Fruit fly (Drosophila melanogaster) whole organism, embryonic: ENCODE measurements around the gene CG15725.

Experiments used
- Atf6 ChIP-seq: fragments of 200-800 bp; sonication (Bioruptor generic); IDR thresholded peaks from 2 replicates; pipeline ENCODE4 v1.3.6; 2022; ENCODE audit warnings: missing biosample characterization, missing genetic modification characterization
- Blimp-1 ChIP-seq: fragments of 200-800 bp; sonication (Bioruptor generic); optimal IDR thresholded peaks from 3 replicates; lab custom pipeline; 2018; ENCODE audit warnings: missing biosample characterization, missing genetic modification characterization, mild to moderate bottlenecking, moderate library complexity, missing genetic modification reagents
- CG10979 ChIP-seq: fragments of 200-800 bp; sonication (Bioruptor generic); optimal IDR thresholded peaks from 2 replicates; lab custom pipeline; 2018; ENCODE audit warnings: missing biosample characterization, mild to moderate bottlenecking, missing genetic modification characterization, moderate library complexity
- CG11247 ChIP-seq: fragments of 200-800 bp; sonication (Bioruptor generic); IDR thresholded peaks from 2 replicates; pipeline ENCODE4 v1.3.6; 2022; ENCODE audit warnings: missing biosample characterization, missing genetic modification characterization
- CG12071 ChIP-seq: fragments of 200-800 bp; sonication (Bioruptor generic); optimal IDR thresholded peaks from 3 replicates; lab custom pipeline; 2018; ENCODE audit warnings: missing biosample characterization, mild to moderate bottlenecking, missing genetic modification characterization
- CG13296 ChIP-seq: fragments of 200-800 bp; sonication (Bioruptor generic); optimal IDR thresholded peaks from 3 replicates; lab custom pipeline; 2018; ENCODE audit warnings: missing biosample characterization, mild to moderate bottlenecking, missing genetic modification characterization
- CG15696 ChIP-seq: fragments of 200-800 bp; sonication (Bioruptor generic); optimal IDR thresholded peaks from 2 replicates; lab custom pipeline; 2019; ENCODE audit warnings: missing biosample characterization, mild to moderate bottlenecking, missing genetic modification characterization, moderate library complexity
- CG1603 ChIP-seq: fragments of 200-800 bp; sonication (Bioruptor generic); optimal IDR thresholded peaks from 2 replicates; lab custom pipeline; 2019; ENCODE audit warnings: missing biosample characterization, mild to moderate bottlenecking, missing genetic modification characterization, moderate library complexity
- CG1832 ChIP-seq: fragments of 200-800 bp; sonication (Bioruptor generic); optimal IDR thresholded peaks from 2 replicates; lab custom pipeline; 2017; ENCODE audit warnings: missing biosample characterization, mild to moderate bottlenecking, missing genetic modification characterization, inconsistent platforms
- CG2202 ChIP-seq: fragments of 200-800 bp; sonication (Bioruptor generic); optimal IDR thresholded peaks from 2 replicates; lab custom pipeline; 2018; ENCODE audit warnings: missing biosample characterization, mild to moderate bottlenecking, missing genetic modification characterization
- CG31224 ChIP-seq: fragments of 200-800 bp; sonication (Bioruptor generic); IDR thresholded peaks from 2 replicates; pipeline ENCODE4 v1.3.6; 2022; ENCODE audit warnings: missing biosample characterization, missing genetic modification characterization
- CG3163 ChIP-seq: fragments of 200-800 bp; sonication (Bioruptor generic); optimal IDR thresholded peaks from 3 replicates; lab custom pipeline; 2016; ENCODE audit warnings: missing biosample characterization, missing genetic modification characterization
- CG34224 ChIP-seq: fragments of 200-800 bp; sonication (Bioruptor generic); IDR thresholded peaks from 3 replicates; pipeline ENCODE4 v1.3.6; 2022; ENCODE audit warnings: missing biosample characterization, missing genetic modification characterization; ENCODE audit not compliant: partially characterized antibody
- CG4424 ChIP-seq: fragments of 200-800 bp; sonication (Bioruptor generic); optimal IDR thresholded peaks from 3 replicates; lab custom pipeline; 2016; ENCODE audit warnings: missing biosample characterization, missing genetic modification characterization
- CG4820 ChIP-seq: fragments of 200-800 bp; sonication (Bioruptor generic); optimal IDR thresholded peaks from 3 replicates; lab custom pipeline; 2016; ENCODE audit warnings: missing biosample characterization, missing genetic modification characterization
- CG5180 ChIP-seq: fragments of 200-800 bp; sonication (Bioruptor generic); optimal IDR thresholded peaks from 3 replicates; lab custom pipeline; 2017; ENCODE audit warnings: missing biosample characterization, missing genetic modification characterization, mild to moderate bottlenecking, moderate library complexity, missing genetic modification reagents
- CG7786 ChIP-seq: fragments of 200-800 bp; sonication (Bioruptor generic); optimal IDR thresholded peaks from 2 replicates; lab custom pipeline; 2016; ENCODE audit warnings: missing biosample characterization, missing genetic modification characterization
- CG9609 ChIP-seq: fragments of 200-800 bp; sonication (Bioruptor generic); optimal IDR thresholded peaks from 3 replicates; lab custom pipeline; 2016; ENCODE audit warnings: missing biosample characterization, missing genetic modification characterization
- CG9797 ChIP-seq: fragments of 200-800 bp; sonication (Bioruptor generic); optimal IDR thresholded peaks from 3 replicates; lab custom pipeline; 2018; ENCODE audit warnings: missing biosample characterization, mild to moderate bottlenecking, missing genetic modification characterization
- CrebB ChIP-seq: fragments of 200-800 bp; sonication (Bioruptor generic); optimal IDR thresholded peaks from 3 replicates; lab custom pipeline; 2018; ENCODE audit warnings: missing biosample characterization, mild to moderate bottlenecking, missing genetic modification characterization
- HHEX ChIP-seq: fragments of 200-800 bp; sonication (Bioruptor generic); optimal IDR thresholded peaks from 3 replicates; lab custom pipeline; 2017; ENCODE audit warnings: missing biosample characterization, mild to moderate bottlenecking, missing genetic modification characterization, missing genetic modification reagents
- HmgZ ChIP-seq: fragments of 200-800 bp; sonication (Bioruptor generic); optimal IDR thresholded peaks from 2 replicates; lab custom pipeline; 2018; ENCODE audit warnings: missing biosample characterization, mild to moderate bottlenecking, missing genetic modification characterization
- Jarid2 ChIP-seq: fragments of 200-800 bp; sonication (Bioruptor generic); optimal IDR thresholded peaks from 3 replicates; lab custom pipeline; 2017; ENCODE audit warnings: mild to moderate bottlenecking, missing biosample characterization, missing genetic modification reagents, missing genetic modification characterization
- MBD-R2 ChIP-seq: fragments of 200-800 bp; sonication (Bioruptor generic); IDR thresholded peaks from 2 replicates; pipeline ENCODE4 v1.3.6; 2022; ENCODE audit warnings: missing biosample characterization, missing genetic modification characterization
- MTF-1 ChIP-seq: fragments of 200-800 bp; sonication (Bioruptor generic); optimal IDR thresholded peaks from 2 replicates; lab custom pipeline; 2018; ENCODE audit warnings: missing biosample characterization, mild to moderate bottlenecking, missing genetic modification characterization, borderline replicate concordance
- Med ChIP-seq: fragments of 200-800 bp; sonication (Bioruptor generic); peaks from one replicate; lab custom pipeline; 2016; ENCODE audit warnings: missing biosample characterization, missing genetic modification characterization, mild to moderate bottlenecking, inconsistent platforms, moderate library complexity
- Ptx1 ChIP-seq: fragments of 200-800 bp; sonication (Bioruptor generic); IDR thresholded peaks from 2 replicates; pipeline ENCODE4 v1.3.6; 2022; ENCODE audit warnings: missing biosample characterization, missing genetic modification characterization
- Ravus ChIP-seq: fragments of 200-800 bp; sonication (Bioruptor generic); IDR thresholded peaks from 2 replicates; pipeline ENCODE4 v1.3.6; 2022; ENCODE audit warnings: missing biosample characterization, missing genetic modification characterization
- Sry-δ ChIP-seq: fragments of 200-800 bp; sonication (Bioruptor generic); optimal IDR thresholded peaks from 2 replicates; lab custom pipeline; 2016; ENCODE audit warnings: missing biosample characterization, missing genetic modification characterization
- Usf ChIP-seq: fragments of 200-800 bp; sonication (Bioruptor generic); optimal IDR thresholded peaks from 2 replicates; lab custom pipeline; 2017; ENCODE audit warnings: missing genotype, missing biosample characterization, missing genetic modification characterization
- ab ChIP-seq: fragments of 200-800 bp; sonication (Bioruptor generic); optimal IDR thresholded peaks from 2 replicates; lab custom pipeline; 2016; ENCODE audit warnings: missing biosample characterization, missing genetic modification characterization
- abd-A ChIP-seq: fragments of 200-800 bp; sonication (Bioruptor generic); optimal IDR thresholded peaks from 3 replicates; lab custom pipeline; 2019; ENCODE audit warnings: missing biosample characterization, mild to moderate bottlenecking, missing genetic modification characterization, moderate library complexity
- ash1 ChIP-seq: fragments of 200-800 bp; sonication (Bioruptor generic); optimal IDR thresholded peaks from 2 replicates; lab custom pipeline; 2018; ENCODE audit warnings: missing biosample characterization, mild to moderate bottlenecking, missing genetic modification characterization
- cad ChIP-seq: fragments of >200 bp; optimal IDR thresholded peaks from 2 replicates; lab custom pipeline; 2017; ENCODE audit warnings: missing biosample characterization, missing genetic modification characterization
- caup ChIP-seq: fragments of 200-800 bp; sonication (Bioruptor generic); optimal IDR thresholded peaks from 3 replicates; lab custom pipeline; 2017; ENCODE audit warnings: missing biosample characterization, mild to moderate bottlenecking, missing genetic modification characterization, moderate library complexity; ENCODE audit not compliant: severe bottlenecking
- cg ChIP-seq: fragments of 200-800 bp; sonication (Bioruptor generic); optimal IDR thresholded peaks from 3 replicates; lab custom pipeline; 2019; ENCODE audit warnings: missing biosample characterization, mild to moderate bottlenecking, missing genetic modification characterization, moderate library complexity
- chinmo ChIP-seq: fragments of 200-800 bp; sonication (Bioruptor generic); IDR thresholded peaks from 4 replicates; pipeline ENCODE4 v1.3.6; 2022; ENCODE audit warnings: missing biosample characterization, missing genetic modification characterization; ENCODE audit not compliant: partially characterized antibody
- ci ChIP-seq: fragments of 200-800 bp; sonication (Bioruptor generic); IDR thresholded peaks from 3 replicates; pipeline ENCODE4 v1.3.6; 2022; ENCODE audit warnings: missing biosample characterization, missing genetic modification characterization
- crol ChIP-seq: fragments of 200-800 bp; sonication (Bioruptor generic); IDR thresholded peaks from 2 replicates; pipeline ENCODE4 v1.3.6; 2022; ENCODE audit warnings: missing biosample characterization, missing genetic modification characterization
- dm ChIP-seq: fragments of 200-800 bp; sonication (Bioruptor generic); optimal IDR thresholded peaks from 3 replicates; lab custom pipeline; 2016; ENCODE audit warnings: missing biosample characterization, missing genetic modification characterization
- fru ChIP-seq: fragments of >200 bp; optimal IDR thresholded peaks from 2 replicates; lab custom pipeline; 2017
- grau ChIP-seq: fragments of 200-800 bp; optimal IDR thresholded peaks from 3 replicates; lab custom pipeline; 2019; ENCODE audit warnings: missing biosample characterization, mild to moderate bottlenecking, missing genetic modification characterization, moderate library complexity
- pros ChIP-seq: fragments of 200-800 bp; sonication (Bioruptor generic); optimal IDR thresholded peaks from 3 replicates; lab custom pipeline; 2019; ENCODE audit warnings: missing biosample characterization, mild to moderate bottlenecking, missing genetic modification characterization, moderate library complexity
- schlank ChIP-seq: fragments of 200-800 bp; sonication (Bioruptor generic); optimal IDR thresholded peaks from 2 replicates; lab custom pipeline; 2018; ENCODE audit warnings: missing biosample characterization, mild to moderate bottlenecking, missing genetic modification characterization
- sens ChIP-seq: fragments of 200-800 bp; sonication (Bioruptor generic); peaks from one replicate; lab custom pipeline; 2016; ENCODE audit warnings: missing biosample characterization, missing genetic modification characterization
- slou ChIP-seq: fragments of 200-800 bp; sonication (Bioruptor generic); optimal IDR thresholded peaks from 3 replicates; lab custom pipeline; 2016; ENCODE audit warnings: missing biosample characterization, missing genetic modification characterization
- yki ChIP-seq: fragments of >200 bp; optimal IDR thresholded peaks from 3 replicates; lab custom pipeline; 2018

The CG15725 gene

dm6 chrX:12747746-12748710 lies 42.4 kb downstream of the CG15725 start (continued):
- TF ChIP-seq Med: peak; percentile 38

- no peak for TF ChIP-seq Sry-δ (GFP tag; lab: Kevin White, UChicago)
- peak; percentile 90 for TF ChIP-seq crol (GFP tag; lab: Robert Waterston, UW)
- TF ChIP-seq caup (GFP tag; lab: Kevin White, UChicago): no peak
- TF ChIP-seq MBD-R2: no peak
- TF ChIP-seq CG12071 (GFP tag; lab: Kevin White, UChicago): no peak
- no peak for TF ChIP-seq CG9609 (GFP tag; lab: Kevin White, UChicago)
- TF ChIP-seq MTF-1 (GFP tag; lab: Kevin White, UChicago): no peak
- TF ChIP-seq Ptx1 (GFP tag; lab: Robert Waterston, UW): 0 out of 2 replicates have a peak, but pooled peaks have one; percentile 10
- no peak for TF ChIP-seq CrebB
- TF ChIP-seq CG34224 (GFP tag; lab: Robert Waterston, UW): no peak
- no peak for TF ChIP-seq HmgZ (tag; lab: Kevin White, UChicago)
- TF ChIP-seq CG5180 (GFP tag; lab: Kevin White, UChicago): peak; percentile 66
- TF ChIP-seq CG31224: 0 out of 2 replicates have a peak, but pooled peaks have one; percentile 5
- no peak for TF ChIP-seq ab
- TF ChIP-seq pros (GFP tag; lab: Kevin White, UChicago): peak; percentile 37
- peak; percentile 53 for TF ChIP-seq cg (GFP tag; lab: Kevin White, UChicago)
- no peak for TF ChIP-seq cad (GFP tag; lab: Kevin White, UChicago)
- TF ChIP-seq ci (GFP tag; lab: Robert Waterston, UW): no peak
- no peak for TF ChIP-seq Usf (GFP tag; lab: Kevin White, UChicago)
- TF ChIP-seq ash1 (GFP tag; lab: Kevin White, UChicago): peak; percentile 44
- TF ChIP-seq yki (lab: Kevin White, UChicago): no peak
- peak; percentile 71 for TF ChIP-seq abd-A
- TF ChIP-seq CG13296: no peak
- TF ChIP-seq grau (tag; lab: Kevin White, UChicago): no peak
- no peak for TF ChIP-seq sens (GFP tag; lab: Kevin White, UChicago)
- TF ChIP-seq CG7786 (GFP tag; lab: Kevin White, UChicago): no peak
- 0 out of 4 replicates have a peak, but pooled peaks have one; percentile 61 for TF ChIP-seq chinmo (GFP tag; lab: Robert Waterston, UW)
- TF ChIP-seq CG4424 (GFP tag; lab: Kevin White, UChicago): no peak
- TF ChIP-seq Jarid2 (GFP tag; lab: Kevin White, UChicago): no peak
- no peak for TF ChIP-seq CG9797 (GFP tag; lab: Kevin White, UChicago)
- no peak for TF ChIP-seq CG11247
These were observed 43.3 kb downstream of the CG15725 start for dm6 chrX:12748967-12749366.

dm6 chrX:12749891-12750581 lies 44.4 kb downstream of the CG15725 start:
- TF ChIP-seq CG10979 (tag; lab: Kevin White, UChicago) (no peak), HHEX (GFP tag; lab: Kevin White, UChicago) (peak; percentile 29), dm (GFP tag; lab: Kevin White, UChicago) (no peak), CG1832 (peak; percentile 31), CG2202 (no peak), schlank (tag; lab: Kevin White, UChicago) (peak; percentile 6), CG15696 (tag; lab: Kevin White, UChicago) (no peak), CG3163 (no peak), slou (GFP tag; lab: Kevin White, UChicago) (no peak), Atf6 (GFP tag; lab: Robert Waterston, UW) (0 out of 2 replicates have a peak, but pooled peaks have one; percentile 10), fru (lab: Kevin White, UChicago) (no peak), Ravus (no peak), Blimp-1 (GFP tag; lab: Kevin White, UChicago) (no peak), CG4820 (GFP tag; lab: Kevin White, UChicago) (no peak), CG1603 (tag; lab: Kevin White, UChicago) (no peak)
